Worm (Caenorhabditis elegans) whole organism, L4/young adult: Measurements from ENCODE around the gene vab-23.

Source experiments
- W03F9.2 ChIP-seq: fragments of 150-350 bp; optimal IDR thresholded peaks from 2 replicates; lab custom pipeline; 2014; ENCODE audit warnings: missing biosample characterization, missing genetic modification characterization
- dao-5 ChIP-seq: sonication (generic microtip); optimal IDR thresholded peaks from 2 replicates; lab custom pipeline; 2016; ENCODE audit warnings: missing genotype, missing genetic modification characterization, moderate library complexity, missing compliant biosample characterization
- him-1 ChIP-seq: sonication (generic microtip); optimal IDR thresholded peaks from 2 replicates; lab custom pipeline; 2016; ENCODE audit warnings: missing genotype, missing genetic modification reagents, missing genetic modification characterization, missing compliant biosample characterization

- peak; percentile 74 for TF ChIP-seq him-1 (tag; lab: Kevin White, UChicago)
- TF ChIP-seq W03F9.2 (tag; lab: Kevin White, UChicago), result peak; percentile 88
- no peak for TF ChIP-seq dao-5 (tag; lab: Kevin White, UChicago)
These were observed 26.3 kb downstream of the vab-23 start, which contains the start of the genes npp-3 and top-2 for ce11 chrII:11874674-11875198.
